Fruit fly (Drosophila melanogaster) whole organism, embryonic: ENCODE measurements around the gene CG12379.

Experiments used
- Adf1 ChIP-seq: fragments of 200-800 bp; sonication (Bioruptor generic); IDR thresholded peaks from 2 replicates; pipeline ENCODE4 v1.3.6; 2022; ENCODE audit warnings: missing biosample characterization, missing genetic modification characterization
- B-H2 ChIP-seq: fragments of 200-800 bp; sonication (Bioruptor generic); optimal IDR thresholded peaks from 2 replicates; lab custom pipeline; 2018; ENCODE audit warnings: missing biosample characterization, mild to moderate bottlenecking, missing genetic modification characterization
- CG10267 ChIP-seq: fragments of 200-800 bp; sonication (Bioruptor generic); optimal IDR thresholded peaks from 2 replicates; lab custom pipeline; 2018; ENCODE audit warnings: missing biosample characterization, mild to moderate bottlenecking, missing genetic modification characterization, moderate library complexity
- CG10274 ChIP-seq: fragments of 200-800 bp; sonication (Bioruptor generic); optimal IDR thresholded peaks from 3 replicates; lab custom pipeline; 2017; ENCODE audit warnings: missing biosample characterization, mild to moderate bottlenecking, missing genetic modification characterization
- CG10959 ChIP-seq: fragments of 200-800 bp; sonication (Bioruptor generic); IDR thresholded peaks from 2 replicates; pipeline ENCODE4 v1.3.6; 2022; ENCODE audit warnings: missing biosample characterization, missing genetic modification characterization
- CG11093 ChIP-seq: fragments of 200-800 bp; sonication (Bioruptor generic); IDR thresholded peaks from 3 replicates; pipeline ENCODE4 v1.3.6; 2022; ENCODE audit warnings: missing biosample characterization, missing genetic modification characterization
- CG13123 ChIP-seq: fragments of 200-800 bp; sonication (Bioruptor generic); optimal IDR thresholded peaks from 2 replicates; lab custom pipeline; 2016; ENCODE audit warnings: missing biosample characterization, missing genetic modification characterization
- CG13287 ChIP-seq: fragments of 200-800 bp; sonication (Bioruptor generic); IDR thresholded peaks from 2 replicates; pipeline ENCODE4 v1.3.6; 2022; ENCODE audit warnings: missing biosample characterization, missing genetic modification characterization; ENCODE audit not compliant: partially characterized antibody
- CG13894 ChIP-seq: fragments of 200-800 bp; sonication (Bioruptor generic); optimal IDR thresholded peaks from 3 replicates; lab custom pipeline; 2018; ENCODE audit warnings: missing biosample characterization, mild to moderate bottlenecking, missing genetic modification characterization, moderate library complexity
- CG14710 ChIP-seq: fragments of 200-800 bp; sonication (Bioruptor generic); optimal IDR thresholded peaks from 3 replicates; lab custom pipeline; 2019; ENCODE audit warnings: missing biosample characterization, mild to moderate bottlenecking, missing genetic modification characterization, moderate library complexity
- CG15479 ChIP-seq: fragments of 200-800 bp; sonication (Bioruptor generic); optimal IDR thresholded peaks from 3 replicates; lab custom pipeline; 2019; ENCODE audit warnings: missing biosample characterization, mild to moderate bottlenecking, missing genetic modification characterization, moderate library complexity
- CG17829 ChIP-seq: fragments of 200-800 bp; optimal IDR thresholded peaks from 2 replicates; lab custom pipeline; 2019; ENCODE audit warnings: missing biosample characterization, mild to moderate bottlenecking, missing genetic modification characterization, moderate library complexity
- CG3281 ChIP-seq: fragments of 200-800 bp; sonication (Bioruptor generic); optimal IDR thresholded peaks from 3 replicates; lab custom pipeline; 2017; ENCODE audit warnings: missing biosample characterization, mild to moderate bottlenecking, missing genetic modification characterization
- CG33213 ChIP-seq: fragments of 200-800 bp; sonication (Bioruptor generic); optimal IDR thresholded peaks from 3 replicates; lab custom pipeline; 2016; ENCODE audit warnings: missing biosample characterization, missing genetic modification characterization
- CG33557 ChIP-seq: fragments of 200-800 bp; sonication (Bioruptor generic); optimal IDR thresholded peaks from 2 replicates; lab custom pipeline; 2019; ENCODE audit warnings: missing biosample characterization, mild to moderate bottlenecking, missing genetic modification characterization, moderate library complexity
- CG34422 ChIP-seq: fragments of 200-800 bp; sonication (Bioruptor generic); IDR thresholded peaks from 3 replicates; pipeline ENCODE4 v1.3.6; 2022; ENCODE audit warnings: missing biosample characterization, missing genetic modification characterization
- CG4404 ChIP-seq: fragments of 200-800 bp; sonication (Bioruptor generic); IDR thresholded peaks from 2 replicates; pipeline ENCODE4 v1.3.6; 2022; ENCODE audit warnings: missing biosample characterization, missing genetic modification characterization
- CG6689 ChIP-seq: fragments of 200-800 bp; sonication (Bioruptor generic); IDR thresholded peaks from 2 replicates; pipeline ENCODE4 v1.3.6; 2022; ENCODE audit warnings: missing biosample characterization, missing genetic modification characterization
- CG6813 ChIP-seq: fragments of 200-800 bp; sonication (Bioruptor generic); optimal IDR thresholded peaks from 2 replicates; lab custom pipeline; 2017; ENCODE audit warnings: missing biosample characterization, missing genetic modification characterization, mild to moderate bottlenecking, moderate library complexity, missing genetic modification reagents
- CG8478 ChIP-seq: fragments of >200 bp; optimal IDR thresholded peaks from 2 replicates; lab custom pipeline; 2018
- CG8924 ChIP-seq: fragments of 200-800 bp; optimal IDR thresholded peaks from 3 replicates; lab custom pipeline; 2019; ENCODE audit warnings: missing biosample characterization, mild to moderate bottlenecking, missing genetic modification characterization, moderate library complexity
- CG9797 ChIP-seq: fragments of 200-800 bp; sonication (Bioruptor generic); optimal IDR thresholded peaks from 3 replicates; lab custom pipeline; 2018; ENCODE audit warnings: missing biosample characterization, mild to moderate bottlenecking, missing genetic modification characterization
- D19A ChIP-seq: fragments of 200-800 bp; optimal IDR thresholded peaks from 3 replicates; lab custom pipeline; 2019; ENCODE audit warnings: missing biosample characterization, mild to moderate bottlenecking, missing genetic modification characterization, moderate library complexity
- ERR ChIP-seq: fragments of 200-800 bp; sonication (Bioruptor generic); optimal IDR thresholded peaks from 2 replicates; lab custom pipeline; 2016; ENCODE audit warnings: missing biosample characterization, missing genetic modification characterization
- Hr3 ChIP-seq: fragments of 200-800 bp; sonication (Bioruptor generic); optimal IDR thresholded peaks from 3 replicates; lab custom pipeline; 2016; ENCODE audit warnings: missing biosample characterization, missing genetic modification characterization
- Jarid2 ChIP-seq: fragments of 200-800 bp; sonication (Bioruptor generic); optimal IDR thresholded peaks from 3 replicates; lab custom pipeline; 2017; ENCODE audit warnings: mild to moderate bottlenecking, missing biosample characterization, missing genetic modification reagents, missing genetic modification characterization
- MBD-R2 ChIP-seq: fragments of 200-800 bp; sonication (Bioruptor generic); IDR thresholded peaks from 2 replicates; pipeline ENCODE4 v1.3.6; 2022; ENCODE audit warnings: missing biosample characterization, missing genetic modification characterization
- Med ChIP-seq: fragments of 200-800 bp; sonication (Bioruptor generic); peaks from one replicate; lab custom pipeline; 2016; ENCODE audit warnings: missing biosample characterization, missing genetic modification characterization, mild to moderate bottlenecking, inconsistent platforms, moderate library complexity
- Neu2 ChIP-seq: fragments of 200-800 bp; sonication (Bioruptor generic); optimal IDR thresholded peaks from 3 replicates; lab custom pipeline; 2016; ENCODE audit warnings: missing biosample characterization, missing genetic modification characterization, borderline replicate concordance
- Pdp1 ChIP-seq, 2 experiments: fragments of 200-800 bp; sonication (Bioruptor generic); optimal IDR thresholded peaks; 3 replicates each; lab custom pipeline; 2016; ENCODE audit warnings: missing biosample characterization in 2 of 2, missing genetic modification characterization in 2 of 2, mild to moderate bottlenecking in 1 of 2, moderate library complexity in 1 of 2
- Poxn ChIP-seq: fragments of 200-800 bp; sonication (Bioruptor generic); IDR thresholded peaks from 2 replicates; pipeline ENCODE4 v1.3.6; 2022; ENCODE audit warnings: missing biosample characterization, missing genetic modification characterization
- Usf ChIP-seq: fragments of 200-800 bp; sonication (Bioruptor generic); optimal IDR thresholded peaks from 2 replicates; lab custom pipeline; 2017; ENCODE audit warnings: missing genotype, missing biosample characterization, missing genetic modification characterization
- YL-1 ChIP-seq: fragments of 200-800 bp; sonication (Bioruptor generic); optimal IDR thresholded peaks from 3 replicates; lab custom pipeline; 2017; ENCODE audit warnings: missing biosample characterization, mild to moderate bottlenecking, missing genetic modification characterization
- ase ChIP-seq: fragments of 200-800 bp; sonication (Bioruptor generic); IDR thresholded peaks from 3 replicates; pipeline ENCODE4 v1.3.6; 2022; ENCODE audit warnings: missing biosample characterization, missing genetic modification characterization
- bab2 ChIP-seq: fragments of 200-800 bp; sonication (Bioruptor generic); optimal IDR thresholded peaks from 2 replicates; lab custom pipeline; 2016; ENCODE audit warnings: missing biosample characterization, missing genetic modification characterization
- dysf ChIP-seq: fragments of 200-800 bp; sonication (Bioruptor generic); IDR thresholded peaks from 3 replicates; pipeline ENCODE4 v1.3.6; 2022; ENCODE audit warnings: missing biosample characterization, missing genetic modification characterization
- eve ChIP-seq, 2 experiments: fragments of >200 bp; optimal IDR thresholded peaks; 2 replicates each; lab custom pipeline; 2017; ENCODE audit warnings: missing biosample characterization in 2 of 2, missing genetic modification characterization in 2 of 2
- ftz-f1 ChIP-seq: fragments of 200-800 bp; sonication (Bioruptor generic); optimal IDR thresholded peaks from 2 replicates; lab custom pipeline; 2016; ENCODE audit warnings: missing biosample characterization, missing genetic modification characterization
- gt ChIP-seq: fragments of 200-800 bp; sonication (Bioruptor generic); IDR thresholded peaks from 2 replicates; pipeline ENCODE4 v1.3.6; 2022; ENCODE audit warnings: missing biosample characterization, missing genetic modification characterization
- her ChIP-seq: fragments of 200-800 bp; sonication (Bioruptor generic); optimal IDR thresholded peaks from 2 replicates; lab custom pipeline; 2016; ENCODE audit warnings: missing biosample characterization, missing genetic modification characterization
- kni ChIP-seq: fragments of 200-800 bp; sonication (Bioruptor generic); optimal IDR thresholded peaks from 3 replicates; lab custom pipeline; 2017; ENCODE audit warnings: mild to moderate bottlenecking, missing biosample characterization, missing genetic modification reagents, missing genetic modification characterization
- mam ChIP-seq: fragments of 200-800 bp; sonication (Bioruptor generic); optimal IDR thresholded peaks from 3 replicates; lab custom pipeline; 2016; ENCODE audit warnings: missing biosample characterization, missing genetic modification characterization
- onecut ChIP-seq: fragments of 200-800 bp; sonication (Bioruptor generic); IDR thresholded peaks from 2 replicates; pipeline ENCODE4 v1.3.6; 2022; ENCODE audit warnings: missing biosample characterization, missing genetic modification characterization
- phol ChIP-seq: fragments of 200-800 bp; sonication (Bioruptor generic); optimal IDR thresholded peaks from 3 replicates; lab custom pipeline; 2018; ENCODE audit warnings: missing biosample characterization, mild to moderate bottlenecking, missing genetic modification characterization, moderate library complexity
- sima ChIP-seq: fragments of 200-800 bp; sonication (Bioruptor generic); optimal IDR thresholded peaks from 2 replicates; lab custom pipeline; 2016; ENCODE audit warnings: missing biosample characterization, missing genetic modification characterization
- slp2 ChIP-seq: fragments of 200-800 bp; sonication (Bioruptor generic); optimal IDR thresholded peaks from 2 replicates; lab custom pipeline; 2016; ENCODE audit warnings: missing biosample characterization, missing genetic modification characterization
- toy ChIP-seq: fragments of 200-800 bp; sonication (Bioruptor generic); IDR thresholded peaks from 2 replicates; pipeline ENCODE4 v1.3.6; 2022; ENCODE audit warnings: missing biosample characterization, missing genetic modification characterization
- trem ChIP-seq: fragments of 200-800 bp; optimal IDR thresholded peaks from 3 replicates; lab custom pipeline; 2019; ENCODE audit warnings: missing biosample characterization, mild to moderate bottlenecking, missing genetic modification characterization, moderate library complexity
- tup ChIP-seq: fragments of 200-800 bp; sonication (Bioruptor generic); optimal IDR thresholded peaks from 2 replicates; lab custom pipeline; 2016; ENCODE audit warnings: missing biosample characterization, mild to moderate bottlenecking, missing genetic modification characterization, moderate library complexity
- unc-4 ChIP-seq: fragments of 200-800 bp; sonication (Bioruptor generic); IDR thresholded peaks from 2 replicates; pipeline ENCODE4 v1.3.6; 2022; ENCODE audit warnings: missing biosample characterization, missing genetic modification characterization; ENCODE audit not compliant: partially characterized antibody
- usp ChIP-seq: fragments of >200 bp; optimal IDR thresholded peaks from 2 replicates; lab custom pipeline; 2017; ENCODE audit warnings: missing biosample characterization, missing genetic modification characterization
- zfh1 ChIP-seq: fragments of 200-800 bp; sonication (Bioruptor generic); IDR thresholded peaks from 3 replicates; pipeline ENCODE4 v1.3.6; 2022; ENCODE audit warnings: missing biosample characterization, missing genetic modification characterization

Gene CG12379

DNA sequence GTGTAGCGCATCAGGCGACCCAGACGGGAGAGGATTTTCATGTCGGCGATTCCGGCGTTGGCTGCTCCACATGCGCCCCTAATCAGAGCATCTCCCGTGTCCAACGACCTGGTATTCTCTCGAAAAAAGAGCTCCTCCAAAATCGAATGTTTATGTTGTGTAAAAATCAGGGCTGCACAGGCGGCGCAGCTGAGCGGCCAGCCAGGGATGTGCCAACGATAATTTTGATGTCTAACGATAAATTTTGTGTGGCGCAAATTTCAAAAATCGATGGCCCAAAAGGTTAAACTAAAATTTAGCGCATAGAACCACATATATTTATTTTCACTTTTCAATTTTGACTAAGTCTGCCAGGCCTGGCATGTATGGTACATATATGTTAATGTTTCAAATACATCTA lies 32.7 kb downstream of the CG12379 start, which contains the start of gene CG9240 (continued):
- 0 out of 2 replicates have a peak, but pooled peaks have one; percentile 21 for TF ChIP-seq unc-4
- TF ChIP-seq bab2 (GFP tag; lab: Kevin White, UChicago) = no peak
- no peak for TF ChIP-seq gt (GFP tag; lab: Robert Waterston, UW)
- TF ChIP-seq slp2 (GFP tag; lab: Kevin White, UChicago) = no peak
- no peak for TF ChIP-seq ase
- no peak for TF ChIP-seq Jarid2 (GFP tag; lab: Kevin White, UChicago)
- peak; percentile 2 for TF ChIP-seq D19A (tag; lab: Kevin White, UChicago)
- TF ChIP-seq CG34422 (GFP tag; lab: Robert Waterston, UW) = no peak
- TF ChIP-seq onecut (GFP tag; lab: Robert Waterston, UW) = no peak
- peak; percentile 41 for TF ChIP-seq YL-1
- TF ChIP-seq ERR = no peak
- TF ChIP-seq CG4404 = no peak
- TF ChIP-seq Pdp1 (GFP tag; optimal IDR thresholded peaks at IDR 0.05; lab: Kevin White, UChicago) = peak in 1 of 2 experiments; percentile 84
- TF ChIP-seq CG6689 (GFP tag; lab: Robert Waterston, UW) = no peak
- no peak for TF ChIP-seq CG33213 (GFP tag; lab: Kevin White, UChicago)
- TF ChIP-seq MBD-R2 (GFP tag; lab: Robert Waterston, UW) = peak; percentile 87
- peak; percentile 36 for TF ChIP-seq CG13894 (tag; lab: Kevin White, UChicago)
- peak; percentile 12 for TF ChIP-seq phol (tag; lab: Kevin White, UChicago)
- peak; percentile 4 for TF ChIP-seq CG10267 (tag; lab: Kevin White, UChicago)
- no peak for TF ChIP-seq Neu2 (GFP tag; lab: Kevin White, UChicago)
- TF ChIP-seq CG11093 = no peak
- TF ChIP-seq zfh1 (GFP tag; lab: Robert Waterston, UW) = 0 out of 3 replicates have a peak, but pooled peaks have one; percentile 28
- TF ChIP-seq trem (tag; lab: Kevin White, UChicago) = peak; percentile 5
- no peak for TF ChIP-seq Poxn (GFP tag; lab: Robert Waterston, UW)
- TF ChIP-seq Usf (GFP tag; lab: Kevin White, UChicago) = no peak
- peak; percentile 10 for TF ChIP-seq CG14710 (tag; lab: Kevin White, UChicago)
- no peak for TF ChIP-seq CG8924 (tag; lab: Kevin White, UChicago)
- TF ChIP-seq CG13287 (GFP tag; lab: Robert Waterston, UW) = peak; percentile 32; the same call in 1 of the 2 replicates
- TF ChIP-seq eve (GFP tag; optimal IDR thresholded peaks at IDR 0.05; lab: Kevin White, UChicago) = no peak
- no peak for TF ChIP-seq CG33557 (GFP tag; lab: Kevin White, UChicago)
- TF ChIP-seq dysf (GFP tag; lab: Robert Waterston, UW) = no peak
- peak; percentile 7 for TF ChIP-seq CG9797 (GFP tag; lab: Kevin White, UChicago)
- TF ChIP-seq ftz-f1 (GFP tag; lab: Kevin White, UChicago) = no peak
- no peak for TF ChIP-seq usp
- no peak for TF ChIP-seq CG10274
- TF ChIP-seq tup = no peak
- peak; percentile 8 for TF ChIP-seq B-H2 (GFP tag; lab: Kevin White, UChicago)
- 0 out of 2 replicates have a peak, but pooled peaks have one; percentile 14 for TF ChIP-seq Adf1 (GFP tag; lab: Robert Waterston, UW)
- TF ChIP-seq CG10959 (GFP tag; lab: Robert Waterston, UW) = no peak
- TF ChIP-seq CG17829 = peak; percentile 18
- TF ChIP-seq sima (GFP tag; lab: Kevin White, UChicago) = no peak
- TF ChIP-seq kni = no peak
- no peak for TF ChIP-seq toy (GFP tag; lab: Robert Waterston, UW)
- TF ChIP-seq Hr3 (GFP tag; lab: Kevin White, UChicago) = no peak
- TF ChIP-seq CG6813 (GFP tag; lab: Kevin White, UChicago) = no peak
- peak; percentile 25 for TF ChIP-seq CG3281
- peak; percentile 66 for TF ChIP-seq Med
- no peak for TF ChIP-seq mam (GFP tag; lab: Kevin White, UChicago)
- peak; percentile 18 for TF ChIP-seq CG15479 (GFP tag; lab: Kevin White, UChicago)
- TF ChIP-seq CG13123 (GFP tag; lab: Kevin White, UChicago) = no peak
- no peak for TF ChIP-seq CG8478 (lab: Kevin White, UChicago)
- TF ChIP-seq her (GFP tag; lab: Kevin White, UChicago) = no peak
- TF ChIP-seq, all 482 proteins: peak for 46
